Fruit fly (Drosophila melanogaster) Kc167 (cell line): ENCODE data around the gene Sbat.

ENCODE experiments used
- Myc ChIP-seq: fragments of >200 bp; optimal IDR thresholded peaks from 2 replicates; lab custom pipeline; 2017; ENCODE audit warnings: missing external identifiers
- Sin3A ChIP-seq: fragments of >200 bp; optimal IDR thresholded peaks from 2 replicates; lab custom pipeline; 2018; ENCODE audit warnings: missing external identifiers
- h ChIP-seq: fragments of >200 bp; optimal IDR thresholded peaks from 3 replicates; lab custom pipeline; 2018; ENCODE audit warnings: missing external identifiers
- insv ChIP-seq: fragments of >200 bp; optimal IDR thresholded peaks from 3 replicates; lab custom pipeline; 2018; ENCODE audit warnings: missing external identifiers

- no peak for TF ChIP-seq h
- TF ChIP-seq Myc (lab: Kevin White, UChicago): no peak
- TF ChIP-seq Sin3A (lab: Kevin White, UChicago): no peak
- no peak for TF ChIP-seq insv (lab: Kevin White, UChicago)
Measured at dm6 chr2L:2839850-2840249, 38.3 kb upstream of the Sbat start, which contains the start of gene CG2975.
